Worm (Caenorhabditis elegans): Measurements from ENCODE around the gene F18E9.4.

Gene F18E9.4

DNA sequence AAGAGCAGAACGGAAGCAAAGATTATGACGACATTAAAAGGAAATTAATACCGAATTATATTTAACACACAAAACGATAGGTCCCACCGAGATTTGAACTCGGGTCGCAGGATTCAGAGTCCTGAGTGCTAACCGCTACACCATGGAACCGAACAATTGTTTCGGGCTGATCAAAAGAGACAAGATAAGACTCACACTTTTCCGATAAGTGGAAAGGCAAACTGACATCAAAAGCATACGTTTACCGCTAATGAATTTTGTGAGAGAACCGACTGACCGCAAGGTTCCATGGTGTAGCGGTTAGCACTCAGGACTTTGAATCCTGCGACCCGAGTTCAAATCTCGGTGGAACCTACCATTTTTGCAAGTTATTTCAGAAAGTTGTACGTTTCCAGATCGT lies 28.4 kb downstream of the F18E9.4 start (continued):
- TF ChIP-seq tag-97 (GFP tag; IDR thresholded peaks at IDR 0.05): no peak
- peak; percentile 57; the same call in 1 of the 2 replicates for TF ChIP-seq mxl-2 (GFP tag; conservative IDR thresholded peaks at IDR 0.05)
- no peak for TF ChIP-seq ceh-62 (tag; optimal IDR thresholded peaks at IDR 0.05)
- TF ChIP-seq zfp-3 (GFP tag; conservative IDR thresholded peaks at IDR 0.05): peak; percentile 70; the same call in 1 of the 2 replicates
- no peak for TF ChIP-seq zfp-2 (tag; optimal IDR thresholded peaks at IDR 0.05)
- TF ChIP-seq nhr-11 (tag; optimal IDR thresholded peaks at IDR 0.05): peak; percentile 38
- TF ChIP-seq ceh-20 (GFP tag; IDR thresholded peaks at IDR 0.05): 0 out of 2 replicates have a peak, but pooled peaks have one; percentile 28
- TF ChIP-seq ZK337.2 (GFP tag; IDR thresholded peaks at IDR 0.05): peak; percentile 67; the same call in 1 of the 2 replicates
- peak; percentile 69 for TF ChIP-seq spr-3 (GFP tag; optimal IDR thresholded peaks at IDR 0.05)
- no peak for TF ChIP-seq zip-11 (GFP tag; IDR thresholded peaks at IDR 0.05)
- TF ChIP-seq aly-2 (tag; optimal IDR thresholded peaks at IDR 0.05): no peak
- no peak for TF ChIP-seq fkh-10 (GFP tag; optimal IDR thresholded peaks at IDR 0.05)
- TF ChIP-seq attf-4 (tag; optimal IDR thresholded peaks at IDR 0.05): no peak
- no peak for TF ChIP-seq R02D3.7 (tag; optimal IDR thresholded peaks at IDR 0.05)
- no peak for TF ChIP-seq ama-1 (optimal IDR thresholded peaks at IDR 0.05)
- no peak for TF ChIP-seq ceh-32 (tag; optimal IDR thresholded peaks at IDR 0.05; ENCODE audit: poor library complexity)
- no peak for TF ChIP-seq F10B5.3 (tag; optimal IDR thresholded peaks at IDR 0.05)
- TF ChIP-seq madf-5 (GFP tag; IDR thresholded peaks at IDR 0.05): peak; percentile 44 to 72; a peak in 1 of 4 replicates
- TF ChIP-seq aha-1 (tag): peak; percentile 79
- peak; percentile 15 for TF ChIP-seq nhr-28 (tag; optimal IDR thresholded peaks at IDR 0.05)
- TF ChIP-seq lin-29 (GFP tag; IDR thresholded peaks at IDR 0.05): peak; percentile 60; the same call in 1 of the 2 replicates
- peak; percentile 16 for TF ChIP-seq rbr-2 (tag; optimal IDR thresholded peaks at IDR 0.05)
- TF ChIP-seq unc-39 (tag; optimal IDR thresholded peaks at IDR 0.05): no peak
- TF ChIP-seq nhr-237 (tag; optimal IDR thresholded peaks at IDR 0.05): no peak
- TF ChIP-seq ztf-7 (tag; optimal IDR thresholded peaks at IDR 0.05): no peak
- peak; percentile 37 for TF ChIP-seq mes-2 (tag; optimal IDR thresholded peaks at IDR 0.05; ENCODE audit: poor library complexity, severe bottlenecking)
- TF ChIP-seq tra-1 (GFP tag; IDR thresholded peaks at IDR 0.05): peak; percentile 84
- no peak for TF ChIP-seq arid-1 (GFP tag; conservative IDR thresholded peaks at IDR 0.05)
- TF ChIP-seq lim-7 (GFP tag; IDR thresholded peaks at IDR 0.05): peak; percentile 85
- TF ChIP-seq unc-62 (GFP tag; optimal IDR thresholded peaks at IDR 0.05 in 1 of 2): peak in 1 of 2 experiments; percentile 57
- no peak for TF ChIP-seq unc-62 (tag; optimal IDR thresholded peaks at IDR 0.05)
- TF ChIP-seq nhr-25 (tag; optimal IDR thresholded peaks at IDR 0.05; ENCODE audit: borderline replicate concordance, insufficient read depth): no peak
- TF ChIP-seq Y75B8A.6 (GFP tag; IDR thresholded peaks at IDR 0.05): 0 out of 2 replicates have a peak, but pooled peaks have one; percentile 65
- TF ChIP-seq T26A8.4 (GFP tag; IDR thresholded peaks at IDR 0.05): peak; percentile 75; the same call in 1 of the 2 replicates
- TF ChIP-seq D1046.2 (GFP tag; IDR thresholded peaks at IDR 0.05): no peak
- peak; percentile 74; the same call in 1 of the 2 replicates for TF ChIP-seq dmd-8 (GFP tag; IDR thresholded peaks at IDR 0.05)
- peak; percentile 49 for TF ChIP-seq dve-1 (tag; optimal IDR thresholded peaks at IDR 0.05; ENCODE audit: insufficient read depth)
- TF ChIP-seq snpc-4 (tag; optimal IDR thresholded peaks at IDR 0.05): no peak
- TF ChIP-seq php-3 (GFP tag; IDR thresholded peaks at IDR 0.05): peak; percentile 71
- TF ChIP-seq ZK546.5 (tag; optimal IDR thresholded peaks at IDR 0.05): no peak
- peak; percentile 66; the same call in 1 of the 2 replicates for TF ChIP-seq pha-4 (GFP tag; IDR thresholded peaks at IDR 0.05)
- TF ChIP-seq pha-4 (tag; optimal IDR thresholded peaks at IDR 0.05): no peak
- TF ChIP-seq egl-27 (tag; optimal IDR thresholded peaks at IDR 0.05): no peak
- no peak for TF ChIP-seq T20F7.1 (GFP tag; optimal IDR thresholded peaks at IDR 0.05)
- no peak for TF ChIP-seq set-16 (GFP tag; IDR thresholded peaks at IDR 0.05)
- TF ChIP-seq nhr-10 (tag; optimal IDR thresholded peaks at IDR 0.05): no peak
- TF ChIP-seq daf-19 (GFP tag; conservative IDR thresholded peaks at IDR 0.05): 0 out of 2 replicates have a peak, but pooled peaks have one; percentile 55
- TF ChIP-seq gei-8 (GFP tag; optimal IDR thresholded peaks at IDR 0.05): no peak
- peak; percentile 91 for TF ChIP-seq vab-7 (GFP tag; IDR thresholded peaks at IDR 0.05)
- peak; percentile 87 for TF ChIP-seq snpc-1.2 (GFP tag; IDR thresholded peaks at IDR 0.05)
- no peak for TF ChIP-seq ceh-28 (tag; optimal IDR thresholded peaks at IDR 0.05)
- no peak for TF ChIP-seq F49E8.2 (tag; optimal IDR thresholded peaks at IDR 0.05; ENCODE audit: borderline replicate concordance)
